Fruit fly (Drosophila melanogaster) Kc167 (cell line): ENCODE measurements around the gene Upf1.

ENCODE experiments used
- Myc ChIP-seq: fragments of >200 bp; optimal IDR thresholded peaks from 2 replicates; lab custom pipeline; 2017; ENCODE audit warnings: missing external identifiers
- Sin3A ChIP-seq: fragments of >200 bp; optimal IDR thresholded peaks from 2 replicates; lab custom pipeline; 2018; ENCODE audit warnings: missing external identifiers
- h ChIP-seq: fragments of >200 bp; optimal IDR thresholded peaks from 3 replicates; lab custom pipeline; 2018; ENCODE audit warnings: missing external identifiers

DNA sequence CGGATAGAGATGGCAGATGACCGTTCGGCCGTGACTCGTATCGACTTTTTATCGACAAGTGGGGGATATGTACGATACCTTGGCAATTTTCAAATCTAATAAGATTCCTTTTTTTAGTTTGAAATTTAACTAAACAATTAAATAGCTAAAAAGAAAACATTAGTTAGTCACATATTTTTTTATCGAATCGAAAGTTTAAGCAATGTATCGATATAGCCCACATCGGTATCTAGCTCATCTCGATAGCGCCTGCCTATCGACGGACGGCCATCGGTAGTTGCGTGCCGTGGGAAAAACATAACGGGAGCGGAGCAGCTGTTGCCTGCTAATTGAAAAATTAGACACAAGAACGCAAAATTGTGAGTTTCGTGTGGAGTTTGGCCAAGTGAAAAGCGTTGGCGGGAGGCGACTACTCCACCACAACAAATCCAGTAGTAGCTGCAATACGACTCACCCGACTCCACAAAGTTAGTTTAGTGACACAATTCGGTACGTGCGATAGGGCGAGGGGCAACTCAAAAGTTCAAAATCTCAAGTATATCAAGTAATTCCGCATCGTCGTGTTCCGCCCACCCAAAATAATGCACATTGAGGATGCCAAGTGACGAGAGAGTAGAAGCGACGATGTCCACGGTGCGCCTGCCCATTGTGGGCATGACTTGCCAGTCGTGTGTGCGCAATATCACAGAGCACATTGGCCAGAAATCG, 50.3 kb downstream of the Upf1 start, which contains the start of the genes CG10347 and ATP7:
- TF ChIP-seq Sin3A (lab: Kevin White, UChicago) (no peak), Myc (lab: Kevin White, UChicago) (no peak), h (lab: Kevin White, UChicago) (no peak)
